Worm (Caenorhabditis elegans): ENCODE measurements around the gene R08A2.9.

DNA sequence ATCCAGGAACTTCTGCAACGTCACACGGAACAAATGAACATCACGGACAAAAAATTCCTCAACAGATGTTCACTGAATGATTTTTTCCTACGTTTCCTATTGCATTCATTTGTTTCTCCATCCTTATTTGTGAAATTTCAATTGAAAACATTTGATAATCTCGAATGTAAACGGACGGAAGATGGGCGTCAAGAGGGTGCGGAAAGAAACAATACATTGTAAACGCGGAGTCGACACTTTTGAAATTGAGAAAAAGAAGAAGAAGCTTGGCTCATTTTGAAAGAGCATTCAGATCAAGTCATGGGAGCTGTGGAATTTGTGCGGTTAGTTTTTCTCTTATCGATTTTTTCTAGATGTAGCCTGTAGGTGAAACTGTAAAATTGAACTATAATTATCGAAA is 45.1 kb upstream of the R08A2.9 start, which contains the start of gene C47E8.9:
- TF ChIP-seq hmbx-1 (tag; optimal IDR thresholded peaks at IDR 0.05), result no peak
- TF ChIP-seq hmg-4 (GFP tag; optimal IDR thresholded peaks at IDR 0.05), result no peak
- TF ChIP-seq B0310.2 (tag; optimal IDR thresholded peaks at IDR 0.05), result no peak
- no peak for TF ChIP-seq ceh-36 (tag; optimal IDR thresholded peaks at IDR 0.05)
- no peak for TF ChIP-seq ama-1 (optimal IDR thresholded peaks at IDR 0.05)
- no peak for TF ChIP-seq tbx-37 (GFP tag; conservative IDR thresholded peaks at IDR 0.05)
